Worm (Caenorhabditis elegans): ENCODE results near the gene str-144.

- no peak for TF ChIP-seq snpc-4 (tag; optimal IDR thresholded peaks at IDR 0.05)
- TF ChIP-seq lin-39 (tag; optimal IDR thresholded peaks at IDR 0.05) = no peak
- no peak for TF ChIP-seq unc-62 (GFP tag; optimal IDR thresholded peaks at IDR 0.05 in 1 of 2)
- no peak for TF ChIP-seq unc-62 (tag; optimal IDR thresholded peaks at IDR 0.05)
- TF ChIP-seq mdt-29 (GFP tag; IDR thresholded peaks at IDR 0.05) = no peak
- no peak for TF ChIP-seq nhr-237 (tag; optimal IDR thresholded peaks at IDR 0.05)
- TF ChIP-seq lir-3 (tag; optimal IDR thresholded peaks at IDR 0.05) = no peak
Observed at ce11 chrV:8025259-8025658, 46.7 kb downstream of the str-144 start.

Measured in whole organism, L4 larva.